Worm (Caenorhabditis elegans) whole organism, L3 larva: ENCODE results near the gene Y69A2AR.19.

ENCODE experiments used
- R02D3.7 ChIP-seq: fragments of 150-350 bp; optimal IDR thresholded peaks from 2 replicates; lab custom pipeline; 2014; ENCODE audit warnings: missing biosample characterization, missing genetic modification characterization
- ZK546.5 ChIP-seq: sonication (generic microtip); optimal IDR thresholded peaks from 2 replicates; lab custom pipeline; 2017; ENCODE audit warnings: missing biosample characterization, missing genetic modification characterization
- aly-2 ChIP-seq: fragments of 150-350 bp; optimal IDR thresholded peaks from 2 replicates; lab custom pipeline; 2014; ENCODE audit warnings: missing biosample characterization, missing genetic modification characterization
- ama-1 ChIP-seq: fragments of 150-350 bp; optimal IDR thresholded peaks from 2 replicates; lab custom pipeline; 2018
- ceh-16 ChIP-seq: sonication (generic microtip); optimal IDR thresholded peaks from 2 replicates; lab custom pipeline; 2017; ENCODE audit warnings: missing biosample characterization, missing genetic modification characterization
- ceh-28 ChIP-seq: fragments of 150-350 bp; optimal IDR thresholded peaks from 2 replicates; lab custom pipeline; 2014; ENCODE audit warnings: missing biosample characterization, missing genetic modification reagents, missing genetic modification characterization
- ceh-82 ChIP-seq: fragments of 150-350 bp; optimal IDR thresholded peaks from 2 replicates; lab custom pipeline; 2014; ENCODE audit warnings: missing biosample characterization, missing genetic modification characterization
- egl-5 ChIP-seq: fragments of 150-350 bp; optimal IDR thresholded peaks from 2 replicates; lab custom pipeline; 2017; ENCODE audit warnings: missing biosample characterization, missing genetic modification reagents, missing genetic modification characterization, inconsistent platforms
- elt-1 ChIP-seq: fragments of 150-350 bp; optimal IDR thresholded peaks from 2 replicates; lab custom pipeline; 2014; ENCODE audit warnings: missing biosample characterization, missing genetic modification characterization
- elt-2 ChIP-seq: sonication (generic microtip); optimal IDR thresholded peaks from 2 replicates; lab custom pipeline; 2016; ENCODE audit warnings: missing genetic modification reagents, mild to moderate bottlenecking, missing genetic modification characterization, missing compliant biosample characterization
- fkh-10 ChIP-seq: sonication (generic microtip); optimal IDR thresholded peaks from 2 replicates; lab custom pipeline; 2017; ENCODE audit warnings: missing biosample characterization, missing genetic modification reagents, missing genetic modification characterization
- fkh-2 ChIP-seq: fragments of 150-350 bp; optimal IDR thresholded peaks from 2 replicates; lab custom pipeline; 2014; ENCODE audit warnings: missing biosample characterization, missing genetic modification reagents, missing genetic modification characterization
- fos-1 ChIP-seq: fragments of 150-350 bp; optimal IDR thresholded peaks from 2 replicates; lab custom pipeline; 2014; ENCODE audit warnings: missing biosample characterization, missing genetic modification characterization
- hmg-11 ChIP-seq: sonication (generic microtip); optimal IDR thresholded peaks from 2 replicates; lab custom pipeline; 2016; ENCODE audit warnings: missing genetic modification characterization, missing compliant biosample characterization
- jun-1 ChIP-seq: fragments of 150-350 bp; optimal IDR thresholded peaks from 2 replicates; lab custom pipeline; 2014; ENCODE audit warnings: missing biosample characterization, missing genetic modification reagents, missing genetic modification characterization
- lin-15B ChIP-seq: fragments of 150-350 bp; optimal IDR thresholded peaks from 2 replicates; lab custom pipeline; 2014; ENCODE audit warnings: missing biosample characterization, missing genetic modification characterization
- lin-39 ChIP-seq: fragments of 150-350 bp; optimal IDR thresholded peaks from 2 replicates; lab custom pipeline; 2018; ENCODE audit warnings: missing biosample characterization, missing genetic modification reagents, missing genetic modification characterization
- mml-1 ChIP-seq: fragments of 150-350 bp; sonication (generic microtip); optimal IDR thresholded peaks from 3 replicates; lab custom pipeline; 2014; ENCODE audit warnings: missing biosample characterization, missing genetic modification characterization
- nfya-1 ChIP-seq: sonication (generic microtip); optimal IDR thresholded peaks from 2 replicates; lab custom pipeline; 2017; ENCODE audit warnings: missing genetic modification characterization, mild to moderate bottlenecking, missing compliant biosample characterization, antibody characterized with exemption, moderate library complexity; ENCODE audit not compliant: insufficient read depth
- nhr-12 ChIP-seq: fragments of 150-350 bp; optimal IDR thresholded peaks from 2 replicates; lab custom pipeline; 2014; ENCODE audit warnings: missing biosample characterization, missing genetic modification characterization
- nhr-23 ChIP-seq: fragments of 150-350 bp; optimal IDR thresholded peaks from 2 replicates; lab custom pipeline; 2014; ENCODE audit warnings: missing biosample characterization, missing genetic modification reagents, missing genetic modification characterization
- nhr-237 ChIP-seq: fragments of 150-350 bp; optimal IDR thresholded peaks from 2 replicates; lab custom pipeline; 2014; ENCODE audit warnings: missing biosample characterization, missing genetic modification characterization
- nhr-25 ChIP-seq: sonication (generic microtip); optimal IDR thresholded peaks from 2 replicates; lab custom pipeline; 2017; ENCODE audit warnings: missing biosample characterization, missing genetic modification characterization
- nhr-28 ChIP-seq: fragments of 150-350 bp; optimal IDR thresholded peaks from 2 replicates; lab custom pipeline; 2014; ENCODE audit warnings: missing biosample characterization, missing genetic modification characterization
- nhr-43 ChIP-seq: sonication (generic microtip); optimal IDR thresholded peaks from 2 replicates; lab custom pipeline; 2016; ENCODE audit warnings: mild to moderate bottlenecking, missing genetic modification characterization, missing compliant biosample characterization; ENCODE audit not compliant: poor library complexity, severe bottlenecking
- nhr-67 ChIP-seq: fragments of 150-350 bp; optimal IDR thresholded peaks from 2 replicates; lab custom pipeline; 2014; ENCODE audit warnings: missing biosample characterization, missing genetic modification characterization
- nhr-77 ChIP-seq: fragments of 150-350 bp; optimal IDR thresholded peaks from 2 replicates; lab custom pipeline; 2014; ENCODE audit warnings: missing biosample characterization, missing genetic modification characterization
- pqm-1 ChIP-seq: fragments of 150-350 bp; optimal IDR thresholded peaks from 2 replicates; lab custom pipeline; 2017; ENCODE audit warnings: missing biosample characterization, missing genetic modification characterization, inconsistent platforms
- sea-2 ChIP-seq: fragments of 150-350 bp; sonication (generic microtip); optimal IDR thresholded peaks from 4 replicates; lab custom pipeline; 2014; ENCODE audit warnings: missing biosample characterization, missing genetic modification reagents, missing genetic modification characterization
- skn-1 ChIP-seq: fragments of 150-350 bp; optimal IDR thresholded peaks from 2 replicates; lab custom pipeline; 2014; ENCODE audit warnings: missing biosample characterization, missing genetic modification characterization
- tbx-2 ChIP-seq: sonication (generic microtip); optimal IDR thresholded peaks from 2 replicates; lab custom pipeline; 2016; ENCODE audit warnings: mild to moderate bottlenecking, missing genetic modification characterization, missing compliant biosample characterization
- unc-39 ChIP-seq: sonication (generic microtip); optimal IDR thresholded peaks from 4 replicates; lab custom pipeline; 2017; ENCODE audit warnings: missing biosample characterization, missing genetic modification characterization
- zag-1 ChIP-seq: fragments of 150-350 bp; optimal IDR thresholded peaks from 2 replicates; lab custom pipeline; 2014; ENCODE audit warnings: missing biosample characterization, missing genetic modification characterization
- ztf-11 ChIP-seq: fragments of 150-350 bp; optimal IDR thresholded peaks from 2 replicates; lab custom pipeline; 2014; ENCODE audit warnings: missing biosample characterization, missing genetic modification characterization
- ztf-4 ChIP-seq: fragments of 150-350 bp; optimal IDR thresholded peaks from 2 replicates; lab custom pipeline; 2014; ENCODE audit warnings: missing biosample characterization, missing genetic modification characterization

Gene Y69A2AR.19

ce11 chrIV:2495118-2495785 lies 6.6 kb downstream of the Y69A2AR.19 start, which contains the start of the genes ccdc-12 and Y69A2AR.18:
TSS of gene ccdc-12 (minus strand) at chrIV:2495174.
TSS of gene Y69A2AR.18 (plus strand) at chrIV:2495735.
- no peak for TF ChIP-seq nhr-237 (tag; lab: Kevin White, UChicago)
- TF ChIP-seq skn-1 (tag; lab: Kevin White, UChicago): no peak
- no peak for TF ChIP-seq unc-39 (tag; lab: Kevin White, UChicago)
- TF ChIP-seq fkh-2 (tag; lab: Kevin White, UChicago): no peak
- peak; percentile 92 for TF ChIP-seq egl-5 (tag; lab: Kevin White, UChicago)
- TF ChIP-seq nhr-23 (tag; lab: Kevin White, UChicago): peak; percentile 50
- no peak for TF ChIP-seq elt-1 (tag; lab: Kevin White, UChicago)
- peak; percentile 70 for TF ChIP-seq lin-39 (tag; lab: Kevin White, UChicago)
- no peak for TF ChIP-seq nhr-12
- no peak for TF ChIP-seq ceh-16 (tag; lab: Kevin White, UChicago)
- TF ChIP-seq nhr-25 (tag; lab: Kevin White, UChicago): no peak
- TF ChIP-seq lin-15B (tag; lab: Kevin White, UChicago): peak; percentile 77
- TF ChIP-seq R02D3.7 (tag; lab: Kevin White, UChicago): peak; percentile 92
- TF ChIP-seq nhr-77 (tag; lab: Kevin White, UChicago): no peak
- no peak for TF ChIP-seq ceh-82 (tag; lab: Kevin White, UChicago)
- TF ChIP-seq ZK546.5 (tag; lab: Kevin White, UChicago): no peak
- no peak for TF ChIP-seq tbx-2 (tag; lab: Kevin White, UChicago)
- TF ChIP-seq ztf-4 (tag; lab: Kevin White, UChicago): no peak
- peak; percentile 5 for TF ChIP-seq ceh-28 (tag; lab: Kevin White, UChicago)
- no peak for TF ChIP-seq nhr-28 (tag; lab: Kevin White, UChicago)
- TF ChIP-seq ztf-11 (tag; lab: Kevin White, UChicago): no peak
- peak; percentile 28 for TF ChIP-seq nhr-43 (tag; lab: Kevin White, UChicago)
- TF ChIP-seq elt-2 (tag; lab: Kevin White, UChicago): peak; percentile 7
- TF ChIP-seq pqm-1 (tag; lab: Kevin White, UChicago): peak; percentile 5
- no peak for TF ChIP-seq nfya-1 (tag; lab: Kevin White, UChicago)
- no peak for TF ChIP-seq jun-1
- no peak for TF ChIP-seq hmg-11 (tag; lab: Kevin White, UChicago)

- TF ChIP-seq fos-1 (no peak), ZK546.5 (tag; lab: Kevin White, UChicago) (no peak), nfya-1 (tag; lab: Kevin White, UChicago) (no peak), nhr-25 (tag; lab: Kevin White, UChicago) (no peak), aly-2 (no peak), mml-1 (tag; lab: Kevin White, UChicago) (no peak), lin-15B (tag; lab: Kevin White, UChicago) (no peak), ztf-11 (tag; lab: Kevin White, UChicago) (no peak), tbx-2 (tag; lab: Kevin White, UChicago) (no peak), ama-1 (no peak), unc-39 (tag; lab: Kevin White, UChicago) (no peak), fkh-10 (GFP tag; lab: Kevin White, UChicago) (no peak), nhr-67 (tag; lab: Kevin White, UChicago) (no peak), ceh-82 (tag; lab: Kevin White, UChicago) (no peak), sea-2 (GFP tag; lab: Kevin White, UChicago) (no peak), R02D3.7 (tag; lab: Kevin White, UChicago) (no peak), zag-1 (tag; lab: Kevin White, UChicago) (no peak)
Observed at ce11 chrIV:2496084-2496483, 7.5 kb downstream of the Y69A2AR.19 start.

ce11 chrIV:2497615-2498183 lies 9.1 kb downstream of the Y69A2AR.19 start, which contains the start of gene Y69A2AR.16:
TSS of gene Y69A2AR.16 (plus strand) at chrIV:2497803.
- no peak for TF ChIP-seq egl-5 (tag; lab: Kevin White, UChicago)
- peak; percentile 10 for TF ChIP-seq elt-2 (tag; lab: Kevin White, UChicago)
- peak; percentile 27 for TF ChIP-seq aly-2
